Worm (Caenorhabditis elegans): Measurements from ENCODE around the gene sipa-1.

- no peak for TF ChIP-seq klf-2 (GFP tag; conservative IDR thresholded peaks at IDR 0.05)
- no peak for TF ChIP-seq ztf-23 (GFP tag; IDR thresholded peaks at IDR 0.05)
Measured at ce11 chrV:11637191-11637590, at the start of gene sipa-1.
